Worm (Caenorhabditis elegans): Measurements from ENCODE around the gene unc-7.

DNA sequence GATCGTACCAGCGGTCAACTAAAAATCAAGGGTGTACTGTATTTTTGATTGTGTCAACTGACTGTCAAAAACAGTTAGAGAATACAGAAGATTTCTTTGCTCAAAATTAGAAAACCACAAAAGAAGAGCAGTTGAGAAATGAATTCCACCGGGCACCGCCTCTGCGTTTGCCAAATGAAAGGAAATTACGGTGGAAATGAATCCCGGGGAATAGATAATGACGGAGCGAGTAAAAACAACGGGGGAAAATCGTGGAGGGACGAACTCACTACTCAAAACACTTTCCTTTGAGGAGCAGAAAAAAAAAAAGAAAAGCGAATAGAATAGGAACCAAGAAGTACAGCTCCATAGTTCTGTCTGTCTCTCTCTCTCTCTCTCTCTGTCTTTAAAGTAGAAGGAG lies 849 bp upstream of the unc-7 start:
- TF ChIP-seq unc-55 (GFP tag; optimal IDR thresholded peaks at IDR 0.05), result no peak
- TF ChIP-seq elt-1 (tag; optimal IDR thresholded peaks at IDR 0.05), result no peak
- no peak for TF ChIP-seq ztf-11 (tag; optimal IDR thresholded peaks at IDR 0.05)
- no peak for TF ChIP-seq C34F6.9 (tag; optimal IDR thresholded peaks at IDR 0.05)
- TF ChIP-seq alr-1 (tag; optimal IDR thresholded peaks at IDR 0.05), result no peak
- TF ChIP-seq nhr-129 (tag; optimal IDR thresholded peaks at IDR 0.05), result no peak
- no peak for TF ChIP-seq mab-5 (tag; optimal IDR thresholded peaks at IDR 0.05)
- no peak for TF ChIP-seq ztf-4 (tag; optimal IDR thresholded peaks at IDR 0.05)
- no peak for TF ChIP-seq ama-1 (optimal IDR thresholded peaks at IDR 0.05)
